Worm (Caenorhabditis elegans) whole organism, early embryonic: ENCODE results near the gene hacl-1.

Experiments used
- B0310.2 ChIP-seq: sonication (generic microtip); optimal IDR thresholded peaks from 2 replicates; lab custom pipeline; 2016; ENCODE audit warnings: mild to moderate bottlenecking, missing genetic modification characterization, missing compliant biosample characterization
- aly-1 ChIP-seq: sonication (generic microtip); optimal IDR thresholded peaks from 2 replicates; lab custom pipeline; 2016; ENCODE audit warnings: missing genetic modification characterization, missing compliant biosample characterization
- ama-1 ChIP-seq: fragments of 150-350 bp; optimal IDR thresholded peaks from 2 replicates; lab custom pipeline; 2014
- ceh-13 ChIP-seq: fragments of 200-800 bp; sonication (Bioruptor generic); optimal IDR thresholded peaks from 2 replicates; lab custom pipeline; 2018; ENCODE audit warnings: mild to moderate bottlenecking, missing genetic modification characterization, missing compliant biosample characterization
- ceh-36 ChIP-seq: sonication (generic microtip); optimal IDR thresholded peaks from 2 replicates; lab custom pipeline; 2016; ENCODE audit warnings: missing genetic modification characterization, inconsistent platforms, missing compliant biosample characterization
- ets-7 ChIP-seq: sonication (generic microtip); optimal IDR thresholded peaks from 2 replicates; lab custom pipeline; 2016; ENCODE audit warnings: missing genotype, missing genetic modification characterization, missing compliant biosample characterization
- flt-1 ChIP-seq: fragments of 200-800 bp; sonication (Bioruptor generic); IDR thresholded peaks from 2 replicates; pipeline ENCODE4 v1.3.6; 2022; ENCODE audit warnings: missing genetic modification characterization, missing compliant biosample characterization
- hmbx-1 ChIP-seq: sonication (generic microtip); optimal IDR thresholded peaks from 2 replicates; lab custom pipeline; 2016; ENCODE audit warnings: mild to moderate bottlenecking, missing genetic modification characterization, missing compliant biosample characterization
- hmg-4 ChIP-seq: fragments of 200-800 bp; sonication (Bioruptor generic); optimal IDR thresholded peaks from 2 replicates; lab custom pipeline; 2018; ENCODE audit warnings: mild to moderate bottlenecking, missing genetic modification characterization, missing compliant biosample characterization
- pes-1 ChIP-seq: fragments of 200-800 bp; sonication (Bioruptor generic); IDR thresholded peaks from 2 replicates; pipeline ENCODE4 v1.3.6; 2022; ENCODE audit warnings: missing genetic modification reagents, missing genetic modification characterization, missing compliant biosample characterization
- scrt-1 ChIP-seq: fragments of 200-800 bp; sonication (Bioruptor generic); IDR thresholded peaks from 2 replicates; pipeline ENCODE4 v1.3.6; 2022; ENCODE audit warnings: missing genetic modification characterization, missing compliant biosample characterization
- sea-1 ChIP-seq: fragments of 200-800 bp; sonication (Bioruptor generic); conservative IDR thresholded peaks from 2 replicates; pipeline ENCODE4 v1.3.6; 2022; ENCODE audit warnings: missing genetic modification characterization, missing compliant biosample characterization
- tbx-11 ChIP-seq: fragments of 200-800 bp; sonication (Bioruptor generic); IDR thresholded peaks from 2 replicates; pipeline ENCODE4 v1.3.6; 2022; ENCODE audit warnings: missing genetic modification characterization, missing compliant biosample characterization
- tbx-37 ChIP-seq: fragments of 200-800 bp; sonication (Bioruptor generic); conservative IDR thresholded peaks from 2 replicates; pipeline ENCODE4 v1.3.6; 2022; ENCODE audit warnings: missing genetic modification reagents, missing genetic modification characterization, missing compliant biosample characterization

DNA sequence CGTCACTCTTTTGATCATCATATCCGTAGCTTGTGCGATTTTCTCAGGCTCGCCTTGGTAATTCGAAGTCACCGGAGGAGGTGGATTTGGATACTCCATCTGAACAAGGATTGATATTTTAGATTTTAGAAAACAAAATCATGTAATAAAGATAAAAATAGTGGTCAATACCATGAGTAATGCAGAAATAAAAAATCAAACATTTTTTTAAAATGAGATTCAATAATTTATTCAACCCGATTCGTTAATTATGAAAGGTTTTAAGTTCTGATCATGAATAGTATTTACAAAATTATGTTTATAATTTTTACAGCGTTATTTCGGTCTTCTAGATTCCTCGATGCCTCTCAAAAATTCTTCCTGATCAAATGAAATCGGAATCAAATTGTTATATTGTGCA lies 41.0 kb upstream of the hacl-1 start, which contains the start of gene mdt-8:
- TF ChIP-seq ceh-36 (tag; lab: Kevin White, UChicago): no peak
- no peak for TF ChIP-seq tbx-37
- no peak for TF ChIP-seq flt-1 (GFP tag; lab: Robert Waterston, UW)
- TF ChIP-seq ama-1 (lab: Kevin White, UChicago): no peak
- TF ChIP-seq scrt-1 (GFP tag; lab: Robert Waterston, UW): no peak
- no peak for TF ChIP-seq hmbx-1
- no peak for TF ChIP-seq ceh-13
- no peak for TF ChIP-seq ets-7 (tag; lab: Kevin White, UChicago)
- no peak for TF ChIP-seq B0310.2 (tag; lab: Kevin White, UChicago)
- no peak for TF ChIP-seq sea-1 (GFP tag; lab: Robert Waterston, UW)
- no peak for TF ChIP-seq hmg-4 (GFP tag; lab: Kevin White, UChicago)
- no peak for TF ChIP-seq aly-1 (tag; lab: Kevin White, UChicago)
- TF ChIP-seq tbx-11 (GFP tag; lab: Robert Waterston, UW): no peak
- no peak for TF ChIP-seq pes-1
